Fruit fly (Drosophila melanogaster): Measurements from ENCODE around the gene Saf6.

dm6 chr2L:789966-790365, 25.8 kb downstream of the Saf6 start:
- TF ChIP-seq lola (GFP tag; optimal IDR thresholded peaks at IDR 0.05) (no peak), CrebA (GFP tag; optimal IDR thresholded peaks at IDR 0.05; ENCODE audit: borderline replicate concordance) (no peak), Dfd (GFP tag; optimal IDR thresholded peaks at IDR 0.05) (no peak), psq (GFP tag; optimal IDR thresholded peaks at IDR 0.05) (no peak), dsf (GFP tag; optimal IDR thresholded peaks at IDR 0.05; ENCODE audit: borderline replicate concordance) (no peak), rgr (GFP tag; optimal IDR thresholded peaks at IDR 0.05) (no peak), woc (GFP tag; optimal IDR thresholded peaks at IDR 0.05) (no peak), br (GFP tag; optimal IDR thresholded peaks at IDR 0.05) (no peak), foxo (GFP tag; optimal IDR thresholded peaks at IDR 0.05) (no peak), Abd-B (GFP tag; optimal IDR thresholded peaks at IDR 0.05) (no peak), sv (GFP tag; optimal IDR thresholded peaks at IDR 0.05) (no peak), Mio (GFP tag; optimal IDR thresholded peaks at IDR 0.05) (no peak), usp (GFP tag; optimal IDR thresholded peaks at IDR 0.05) (no peak)
